Fruit fly (Drosophila melanogaster) S2 (cell line): ENCODE results near the gene CG7789.

Experiments
- CG8478 ChIP-seq: fragments of >200 bp; optimal IDR thresholded peaks from 2 replicates; lab custom pipeline; 2018
- CTCF ChIP-seq, 2 experiments: fragments of >200 bp; optimal IDR thresholded peaks; 2 replicates each; lab custom pipeline; 2018

- TF ChIP-seq CG8478 (lab: Kevin White, UChicago) (no peak), CTCF (optimal IDR thresholded peaks at IDR 0.05; lab: Kevin White, UChicago) (no peak)
These were observed 17.8 kb upstream of the CG7789 start for dm6 chr3R:29785242-29785641.
